Fruit fly (Drosophila melanogaster) whole organism, embryonic: ENCODE data around the gene CG3513.

Source experiments
- Abd-B ChIP-seq: fragments of 200-800 bp; sonication (Bioruptor generic); optimal IDR thresholded peaks from 2 replicates; lab custom pipeline; 2018; ENCODE audit warnings: missing biosample characterization, mild to moderate bottlenecking, missing genetic modification characterization, moderate library complexity
- Atf6 ChIP-seq: fragments of 200-800 bp; sonication (Bioruptor generic); IDR thresholded peaks from 2 replicates; pipeline ENCODE4 v1.3.6; 2022; ENCODE audit warnings: missing biosample characterization, missing genetic modification characterization
- B-H2 ChIP-seq: fragments of 200-800 bp; sonication (Bioruptor generic); optimal IDR thresholded peaks from 2 replicates; lab custom pipeline; 2018; ENCODE audit warnings: missing biosample characterization, mild to moderate bottlenecking, missing genetic modification characterization
- CG10431 ChIP-seq: fragments of 200-800 bp; sonication (Bioruptor generic); optimal IDR thresholded peaks from 3 replicates; lab custom pipeline; 2018; ENCODE audit warnings: missing biosample characterization, mild to moderate bottlenecking, missing genetic modification characterization
- CG11093 ChIP-seq: fragments of 200-800 bp; sonication (Bioruptor generic); IDR thresholded peaks from 3 replicates; pipeline ENCODE4 v1.3.6; 2022; ENCODE audit warnings: missing biosample characterization, missing genetic modification characterization
- CG14014 ChIP-seq: fragments of 200-800 bp; sonication (Bioruptor generic); IDR thresholded peaks from 2 replicates; pipeline ENCODE4 v1.3.6; 2022; ENCODE audit warnings: missing biosample characterization, missing genetic modification characterization
- CG15479 ChIP-seq: fragments of 200-800 bp; sonication (Bioruptor generic); optimal IDR thresholded peaks from 3 replicates; lab custom pipeline; 2019; ENCODE audit warnings: missing biosample characterization, mild to moderate bottlenecking, missing genetic modification characterization, moderate library complexity
- CG1602 ChIP-seq: fragments of 200-800 bp; sonication (Bioruptor generic); optimal IDR thresholded peaks from 3 replicates; lab custom pipeline; 2016; ENCODE audit warnings: missing biosample characterization, missing genetic modification characterization
- CG1647 ChIP-seq: fragments of 200-800 bp; sonication (Bioruptor generic); optimal IDR thresholded peaks from 3 replicates; lab custom pipeline; 2016; ENCODE audit warnings: missing biosample characterization, missing genetic modification characterization
- CG3281 ChIP-seq: fragments of 200-800 bp; sonication (Bioruptor generic); optimal IDR thresholded peaks from 3 replicates; lab custom pipeline; 2017; ENCODE audit warnings: missing biosample characterization, mild to moderate bottlenecking, missing genetic modification characterization
- CG4820 ChIP-seq: fragments of 200-800 bp; sonication (Bioruptor generic); optimal IDR thresholded peaks from 3 replicates; lab custom pipeline; 2016; ENCODE audit warnings: missing biosample characterization, missing genetic modification characterization
- CG4854 ChIP-seq: fragments of 200-800 bp; sonication (Bioruptor generic); optimal IDR thresholded peaks from 2 replicates; lab custom pipeline; 2016; ENCODE audit warnings: missing biosample characterization, missing genetic modification characterization, inconsistent platforms
- CG5180 ChIP-seq: fragments of 200-800 bp; sonication (Bioruptor generic); optimal IDR thresholded peaks from 3 replicates; lab custom pipeline; 2017; ENCODE audit warnings: missing biosample characterization, missing genetic modification characterization, mild to moderate bottlenecking, moderate library complexity, missing genetic modification reagents
- CG5953 ChIP-seq: fragments of 200-800 bp; sonication (Bioruptor generic); IDR thresholded peaks from 2 replicates; pipeline ENCODE4 v1.3.6; 2022; ENCODE audit warnings: missing biosample characterization, missing genetic modification characterization
- CG7963 ChIP-seq: fragments of 200-800 bp; sonication (Bioruptor generic); IDR thresholded peaks from 3 replicates; pipeline ENCODE4 v1.3.6; 2022; ENCODE audit warnings: missing biosample characterization, missing genetic modification characterization; ENCODE audit not compliant: partially characterized antibody
- CG8388 ChIP-seq: fragments of 200-800 bp; sonication (Bioruptor generic); optimal IDR thresholded peaks from 2 replicates; lab custom pipeline; 2019; ENCODE audit warnings: missing biosample characterization, mild to moderate bottlenecking, missing genetic modification characterization, moderate library complexity
- CG8924 ChIP-seq: fragments of 200-800 bp; optimal IDR thresholded peaks from 3 replicates; lab custom pipeline; 2019; ENCODE audit warnings: missing biosample characterization, mild to moderate bottlenecking, missing genetic modification characterization, moderate library complexity
- CG9437 ChIP-seq: fragments of 200-800 bp; sonication (Bioruptor generic); optimal IDR thresholded peaks from 2 replicates; lab custom pipeline; 2018; ENCODE audit warnings: missing biosample characterization, mild to moderate bottlenecking, missing genetic modification characterization
- Chrac-16 ChIP-seq: fragments of 200-800 bp; sonication (Bioruptor generic); optimal IDR thresholded peaks from 3 replicates; lab custom pipeline; 2016; ENCODE audit warnings: missing biosample characterization, missing genetic modification characterization
- CkIIα-i1 ChIP-seq: fragments of 200-800 bp; sonication (Bioruptor generic); IDR thresholded peaks from 2 replicates; pipeline ENCODE4 v1.3.6; 2022; ENCODE audit warnings: missing biosample characterization, missing genetic modification characterization
- CoRest ChIP-seq: fragments of 200-800 bp; sonication (Bioruptor generic); optimal IDR thresholded peaks from 3 replicates; lab custom pipeline; 2018; ENCODE audit warnings: missing biosample characterization, mild to moderate bottlenecking, missing genetic modification characterization, moderate library complexity
- ERR ChIP-seq: fragments of 200-800 bp; sonication (Bioruptor generic); optimal IDR thresholded peaks from 2 replicates; lab custom pipeline; 2016; ENCODE audit warnings: missing biosample characterization, missing genetic modification characterization
- Fer3 ChIP-seq: fragments of 200-800 bp; sonication (Bioruptor generic); optimal IDR thresholded peaks from 2 replicates; lab custom pipeline; 2018; ENCODE audit warnings: missing biosample characterization, mild to moderate bottlenecking, missing genetic modification characterization, moderate library complexity
- HLH3B ChIP-seq: fragments of 200-800 bp; sonication (Bioruptor generic); IDR thresholded peaks from 2 replicates; pipeline ENCODE4 v1.3.6; 2022; ENCODE audit warnings: missing biosample characterization, missing genetic modification characterization
- Hey ChIP-seq: fragments of 200-800 bp; sonication (Bioruptor generic); optimal IDR thresholded peaks from 3 replicates; lab custom pipeline; 2018; ENCODE audit warnings: missing biosample characterization, mild to moderate bottlenecking, missing genetic modification characterization
- Med ChIP-seq: fragments of 200-800 bp; sonication (Bioruptor generic); peaks from one replicate; lab custom pipeline; 2016; ENCODE audit warnings: missing biosample characterization, missing genetic modification characterization, mild to moderate bottlenecking, inconsistent platforms, moderate library complexity
- NK7.1 ChIP-seq: fragments of 200-800 bp; sonication (Bioruptor generic); optimal IDR thresholded peaks from 3 replicates; lab custom pipeline; 2016; ENCODE audit warnings: missing biosample characterization, missing genetic modification characterization
- Nf-YC ChIP-seq: fragments of 200-800 bp; optimal IDR thresholded peaks from 3 replicates; lab custom pipeline; 2019; ENCODE audit warnings: missing biosample characterization, mild to moderate bottlenecking, missing genetic modification characterization, moderate library complexity
- Oli ChIP-seq: fragments of 200-800 bp; sonication (Bioruptor generic); optimal IDR thresholded peaks from 2 replicates; lab custom pipeline; 2018; ENCODE audit warnings: missing biosample characterization, mild to moderate bottlenecking, missing genetic modification characterization, moderate library complexity
- Pdp1 ChIP-seq, 2 experiments: fragments of 200-800 bp; sonication (Bioruptor generic); optimal IDR thresholded peaks; 3 replicates each; lab custom pipeline; 2016; ENCODE audit warnings: missing biosample characterization in 2 of 2, missing genetic modification characterization in 2 of 2, mild to moderate bottlenecking in 1 of 2, moderate library complexity in 1 of 2
- bigmax ChIP-seq: fragments of 200-800 bp; sonication (Bioruptor generic); optimal IDR thresholded peaks from 2 replicates; lab custom pipeline; 2018; ENCODE audit warnings: missing biosample characterization, mild to moderate bottlenecking, missing genetic modification characterization
- dan ChIP-seq: fragments of 200-800 bp; sonication (Bioruptor generic); IDR thresholded peaks from 2 replicates; pipeline ENCODE4 v1.3.6; 2022; ENCODE audit warnings: missing biosample characterization, missing genetic modification characterization
- danr ChIP-seq: fragments of 200-800 bp; sonication (Bioruptor generic); IDR thresholded peaks from 2 replicates; pipeline ENCODE4 v1.3.6; 2022; ENCODE audit warnings: missing biosample characterization, missing genetic modification characterization
- dm ChIP-seq: fragments of 200-800 bp; sonication (Bioruptor generic); optimal IDR thresholded peaks from 3 replicates; lab custom pipeline; 2016; ENCODE audit warnings: missing biosample characterization, missing genetic modification characterization
- dmrt11E ChIP-seq: fragments of 200-800 bp; sonication (Bioruptor generic); optimal IDR thresholded peaks from 3 replicates; lab custom pipeline; 2018; ENCODE audit warnings: missing biosample characterization, mild to moderate bottlenecking, missing genetic modification characterization, moderate library complexity
- grn ChIP-seq: fragments of 200-800 bp; sonication (Bioruptor generic); optimal IDR thresholded peaks from 3 replicates; lab custom pipeline; 2017; ENCODE audit warnings: missing biosample characterization, missing genetic modification characterization
- jumu ChIP-seq: fragments of 200-800 bp; sonication (Bioruptor generic); optimal IDR thresholded peaks from 3 replicates; lab custom pipeline; 2016; ENCODE audit warnings: missing biosample characterization, missing genetic modification characterization
- klu ChIP-seq: fragments of 200-800 bp; sonication (Bioruptor generic); IDR thresholded peaks from 2 replicates; pipeline ENCODE4 v1.3.6; 2022; ENCODE audit warnings: missing biosample characterization, missing genetic modification characterization
- lab ChIP-seq: fragments of 200-800 bp; sonication (Bioruptor generic); optimal IDR thresholded peaks from 3 replicates; lab custom pipeline; 2017; ENCODE audit warnings: missing biosample characterization, missing genetic modification characterization, mild to moderate bottlenecking, moderate library complexity, missing genetic modification reagents
- nau ChIP-seq: fragments of 200-800 bp; sonication (Bioruptor generic); optimal IDR thresholded peaks from 3 replicates; lab custom pipeline; 2017; ENCODE audit warnings: missing biosample characterization, mild to moderate bottlenecking, missing genetic modification characterization, missing genetic modification reagents
- nmo ChIP-seq: fragments of 200-800 bp; sonication (Bioruptor generic); optimal IDR thresholded peaks from 2 replicates; lab custom pipeline; 2018; ENCODE audit warnings: missing biosample characterization, mild to moderate bottlenecking, missing genetic modification characterization, moderate library complexity
- nom ChIP-seq: fragments of 200-800 bp; sonication (Bioruptor generic); optimal IDR thresholded peaks from 2 replicates; lab custom pipeline; 2017; ENCODE audit warnings: missing biosample characterization, missing genetic modification characterization, mild to moderate bottlenecking, moderate library complexity, missing genetic modification reagents
- otp ChIP-seq: fragments of 200-800 bp; sonication (Bioruptor generic); IDR thresholded peaks from 3 replicates; pipeline ENCODE4, ENCODE4 v1.3.6; 2022; ENCODE audit warnings: missing biosample characterization, missing genetic modification characterization
- pnt ChIP-seq: fragments of 200-800 bp; sonication (Bioruptor generic); optimal IDR thresholded peaks from 3 replicates; lab custom pipeline; 2016; ENCODE audit warnings: missing biosample characterization, missing genetic modification characterization
- schlank ChIP-seq: fragments of 200-800 bp; sonication (Bioruptor generic); optimal IDR thresholded peaks from 2 replicates; lab custom pipeline; 2018; ENCODE audit warnings: missing biosample characterization, mild to moderate bottlenecking, missing genetic modification characterization
- scrt ChIP-seq: fragments of 200-800 bp; sonication (Bioruptor generic); optimal IDR thresholded peaks from 2 replicates; lab custom pipeline; 2018; ENCODE audit warnings: missing biosample characterization, mild to moderate bottlenecking, missing genetic modification characterization, moderate library complexity
- sens ChIP-seq: fragments of 200-800 bp; sonication (Bioruptor generic); peaks from one replicate; lab custom pipeline; 2016; ENCODE audit warnings: missing biosample characterization, missing genetic modification characterization
- sqz ChIP-seq: fragments of 200-800 bp; sonication (Bioruptor generic); optimal IDR thresholded peaks from 3 replicates; lab custom pipeline; 2018; ENCODE audit warnings: missing biosample characterization, mild to moderate bottlenecking, missing genetic modification characterization
- tup ChIP-seq: fragments of 200-800 bp; sonication (Bioruptor generic); optimal IDR thresholded peaks from 2 replicates; lab custom pipeline; 2016; ENCODE audit warnings: missing biosample characterization, mild to moderate bottlenecking, missing genetic modification characterization, moderate library complexity
- tx ChIP-seq: fragments of 200-800 bp; sonication (Bioruptor generic); optimal IDR thresholded peaks from 2 replicates; lab custom pipeline; 2016; ENCODE audit warnings: missing biosample characterization, missing genetic modification characterization
- zfh1 ChIP-seq: fragments of 200-800 bp; sonication (Bioruptor generic); IDR thresholded peaks from 3 replicates; pipeline ENCODE4 v1.3.6; 2022; ENCODE audit warnings: missing biosample characterization, missing genetic modification characterization

CG3513 gene

dm6 chr2L:3703260-3703659 is 10.3 kb upstream of the CG3513 start, which contains the start of gene CG2816 (continued):
- TF ChIP-seq CG8388 (GFP tag; lab: Kevin White, UChicago) (no peak), CG9437 (peak; percentile 16), CG15479 (GFP tag; lab: Kevin White, UChicago) (no peak), Med (GFP tag; lab: Kevin White, UChicago) (peak; percentile 91), Oli (tag; lab: Kevin White, UChicago) (peak; percentile 42), klu (GFP tag; lab: Robert Waterston, UW) (peak; percentile 83), tup (GFP tag; lab: Kevin White, UChicago) (no peak), B-H2 (GFP tag; lab: Kevin White, UChicago) (no peak), schlank (tag; lab: Kevin White, UChicago) (peak; percentile 68), Abd-B (GFP tag; lab: Kevin White, UChicago) (peak; percentile 65), CG4820 (GFP tag; lab: Kevin White, UChicago) (no peak), danr (no peak), NK7.1 (GFP tag; lab: Kevin White, UChicago) (peak; percentile 18), dm (GFP tag; lab: Kevin White, UChicago) (no peak), Atf6 (GFP tag; lab: Robert Waterston, UW) (peak; percentile 68), CG10431 (GFP tag; lab: Kevin White, UChicago) (no peak), CoRest (tag; lab: Kevin White, UChicago) (peak; percentile 49), CG5180 (GFP tag; lab: Kevin White, UChicago) (no peak), scrt (peak; percentile 28), zfh1 (peak; percentile 65; the same call in 2 of the 3 replicates), grn (GFP tag; lab: Kevin White, UChicago) (no peak), CG5953 (GFP tag; lab: Robert Waterston, UW) (no peak), CG14014 (GFP tag; lab: Robert Waterston, UW) (peak; percentile 92), CkIIα-i1 (GFP tag; lab: Robert Waterston, UW) (no peak), dmrt11E (tag; lab: Kevin White, UChicago) (no peak), sqz (GFP tag; lab: Kevin White, UChicago) (no peak), Pdp1 (GFP tag; optimal IDR thresholded peaks at IDR 0.05; lab: Kevin White, UChicago) (peak in 1 of 2 experiments; percentile 56), nau (no peak), CG1647 (GFP tag; lab: Kevin White, UChicago) (no peak), CG3281 (peak; percentile 55), Nf-YC (no peak), HLH3B (GFP tag; lab: Robert Waterston, UW) (peak; percentile 57), ERR (no peak), dan (GFP tag; lab: Robert Waterston, UW) (no peak), Fer3 (tag; lab: Kevin White, UChicago) (peak; percentile 63), Hey (tag; lab: Kevin White, UChicago) (peak; percentile 14), CG8924 (tag; lab: Kevin White, UChicago) (peak; percentile 64), bigmax (GFP tag; lab: Kevin White, UChicago) (no peak), jumu (GFP tag; lab: Kevin White, UChicago) (peak; percentile 54), CG4854 (GFP tag; lab: Kevin White, UChicago) (no peak), CG11093 (no peak), tx (GFP tag; lab: Kevin White, UChicago) (peak; percentile 37), CG1602 (no peak), otp (0 out of 3 replicates have a peak, but pooled peaks have one; percentile 8), sens (GFP tag; lab: Kevin White, UChicago) (peak; percentile 78), nom (GFP tag; lab: Kevin White, UChicago) (no peak), nmo (GFP tag; lab: Kevin White, UChicago) (no peak), CG7963 (GFP tag; lab: Robert Waterston, UW) (no peak), pnt (GFP tag; lab: Kevin White, UChicago) (no peak), Chrac-16 (peak; percentile 60), lab (GFP tag; lab: Kevin White, UChicago) (peak; percentile 63)
